Fruit fly (Drosophila melanogaster): ENCODE data around the gene CG4896.

DNA sequence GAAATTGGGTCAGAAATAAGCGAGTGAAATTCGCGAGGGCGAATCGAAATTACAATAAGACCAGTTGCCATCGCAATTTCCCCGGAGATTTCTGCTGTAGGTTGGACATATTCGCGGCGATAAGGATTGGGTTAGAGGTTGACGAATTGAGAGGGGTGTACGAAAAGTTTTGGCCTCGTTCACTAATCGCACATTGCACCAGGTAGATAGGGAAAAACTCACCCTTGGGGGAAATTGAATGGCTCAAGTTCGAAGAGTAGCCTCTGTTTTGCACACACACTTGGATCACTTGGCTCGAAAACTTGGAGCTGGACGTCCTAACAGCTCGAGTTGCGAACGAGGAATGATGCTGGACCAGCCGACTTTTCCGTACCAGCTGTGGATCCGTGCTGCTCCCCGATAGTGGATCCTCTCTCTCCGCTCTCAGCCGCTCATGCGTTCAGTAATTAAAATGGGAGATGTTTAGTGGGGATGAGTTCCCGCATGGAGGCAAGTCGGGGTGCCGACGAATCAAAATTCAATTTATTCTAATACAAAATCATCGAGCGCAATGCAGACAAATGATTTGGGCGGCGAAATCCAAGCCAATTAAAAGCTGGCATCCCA is 13.8 kb upstream of the CG4896 start, which contains the start of gene CG5080:
- TF ChIP-seq CG9705 (GFP tag; optimal IDR thresholded peaks at IDR 0.05) (no peak), CG32264 (GFP tag; optimal IDR thresholded peaks at IDR 0.05) (no peak), woc (GFP tag; optimal IDR thresholded peaks at IDR 0.05) (no peak), Sp1 (GFP tag; optimal IDR thresholded peaks at IDR 0.05) (no peak), psq (GFP tag; optimal IDR thresholded peaks at IDR 0.05) (no peak), Abd-B (GFP tag; optimal IDR thresholded peaks at IDR 0.05) (no peak), rgr (GFP tag; optimal IDR thresholded peaks at IDR 0.05) (no peak), Hr78 (GFP tag; optimal IDR thresholded peaks at IDR 0.05) (no peak), OdsH (GFP tag; optimal IDR thresholded peaks at IDR 0.05) (no peak), pan (optimal IDR thresholded peaks at IDR 0.05) (no peak), brk (GFP tag; optimal IDR thresholded peaks at IDR 0.05) (no peak), sv (GFP tag; optimal IDR thresholded peaks at IDR 0.05) (no peak), Myc (optimal IDR thresholded peaks at IDR 0.05) (no peak), h (GFP tag; optimal IDR thresholded peaks at IDR 0.05) (no peak)
